Fruit fly (Drosophila melanogaster): ENCODE results near the gene CG18530.

CG18530 gene

DNA sequence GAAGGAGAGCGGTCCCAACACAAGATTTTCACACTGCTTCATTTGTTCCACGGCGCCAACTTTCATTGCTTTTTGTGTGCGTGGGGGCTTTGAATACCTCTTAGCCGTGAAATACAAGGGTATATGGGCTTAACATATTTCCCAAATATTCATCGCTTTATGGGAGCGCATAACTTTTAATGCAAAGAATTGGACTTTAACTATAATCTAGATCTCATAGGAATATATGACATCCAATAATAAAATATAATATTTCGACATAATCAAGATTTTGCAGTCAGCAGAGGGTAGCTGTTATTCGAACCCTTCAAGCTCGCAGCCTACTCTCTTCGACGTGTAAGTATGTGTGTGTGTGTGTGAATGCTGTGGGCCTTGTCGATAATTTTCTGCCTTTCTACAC, 41.5 kb upstream of the CG18530 start (continued):
- no peak for TF ChIP-seq Taf1 (GFP tag; IDR thresholded peaks at IDR 0.05)
- TF ChIP-seq HLH3B (GFP tag; IDR thresholded peaks at IDR 0.05) = peak; percentile 34; the same call in 1 of the 2 replicates
- peak; percentile 25 for TF ChIP-seq CG4820 (GFP tag; optimal IDR thresholded peaks at IDR 0.05)
- peak; percentile 28 for TF ChIP-seq nmo (GFP tag; optimal IDR thresholded peaks at IDR 0.05)
- no peak for TF ChIP-seq nau (GFP tag; optimal IDR thresholded peaks at IDR 0.05)
- peak; percentile 33 for TF ChIP-seq bab2 (GFP tag; optimal IDR thresholded peaks at IDR 0.05)
- TF ChIP-seq bsh (GFP tag; optimal IDR thresholded peaks at IDR 0.05) = no peak
- TF ChIP-seq Oaz (GFP tag; IDR thresholded peaks at IDR 0.05) = no peak
- peak; percentile 15 for TF ChIP-seq CG9727 (GFP tag; optimal IDR thresholded peaks at IDR 0.05)
- TF ChIP-seq CG1603 (tag; optimal IDR thresholded peaks at IDR 0.05) = peak; percentile 16
- TF ChIP-seq BtbVII (GFP tag; optimal IDR thresholded peaks at IDR 0.05) = no peak
- peak; percentile 49; the same call in 2 of the 3 replicates for TF ChIP-seq HLH4C (GFP tag; IDR thresholded peaks at IDR 0.05; ENCODE audit: partially characterized antibody)
- TF ChIP-seq slbo (GFP tag; IDR thresholded peaks at IDR 0.05) = peak; percentile 52; the same call in 1 of the 2 replicates
- no peak for TF ChIP-seq MBD-R2 (GFP tag; IDR thresholded peaks at IDR 0.05)
- peak in 1 of 2 experiments; percentile 61 for TF ChIP-seq Hr51 (GFP tag; optimal IDR thresholded peaks at IDR 0.05)
- peak; percentile 60; the same call in 1 of the 2 replicates for TF ChIP-seq Ptx1 (GFP tag; IDR thresholded peaks at IDR 0.05)
- peak; percentile 36 for TF ChIP-seq cwo (GFP tag; optimal IDR thresholded peaks at IDR 0.05)
- TF ChIP-seq gfzf (GFP tag; optimal IDR thresholded peaks at IDR 0.05) = no peak
- TF ChIP-seq crc (GFP tag; optimal IDR thresholded peaks at IDR 0.05) = no peak
- TF ChIP-seq ken (GFP tag; IDR thresholded peaks at IDR 0.05) = 0 out of 3 replicates have a peak, but pooled peaks have one; percentile 23

DNA sequence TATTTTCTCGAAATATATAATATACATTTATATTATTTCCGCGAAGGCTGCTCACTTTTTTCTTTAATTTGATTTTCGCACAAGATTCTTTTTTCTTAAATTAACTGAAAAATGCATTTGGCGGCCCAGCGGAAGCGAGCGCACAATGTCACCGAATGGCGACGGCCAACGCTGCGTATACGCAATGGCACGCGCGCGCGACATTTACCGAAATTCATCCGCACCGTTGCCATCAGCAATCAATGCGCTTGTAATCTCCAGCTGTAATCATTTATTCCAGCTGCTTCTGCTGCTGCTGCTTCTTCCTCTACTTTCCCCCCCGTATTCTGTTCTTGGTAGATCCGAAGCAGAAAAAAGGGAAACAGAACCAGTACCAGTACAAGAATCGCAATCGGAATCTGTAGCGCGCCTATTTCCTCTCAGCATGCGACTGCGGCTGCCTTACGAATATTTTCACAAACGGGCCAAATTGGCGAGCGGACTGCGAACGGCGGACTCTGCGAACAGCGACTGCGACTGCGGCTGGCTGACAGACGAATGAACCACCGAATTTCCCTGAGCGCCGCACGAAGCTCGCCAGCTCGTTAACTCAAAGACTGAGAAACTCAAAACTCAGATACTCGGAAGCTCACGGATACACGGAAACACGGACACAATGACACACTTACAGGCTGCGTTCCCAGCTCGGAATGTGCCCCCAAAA, 37.8 kb upstream of the CG18530 start, which contains the start of gene Octbeta2R:
TSS of gene Octbeta2R (minus strand) at position 539 of the 703 bp plus-strand sequence.
- TF ChIP-seq CG15479 (GFP tag; optimal IDR thresholded peaks at IDR 0.05) = no peak
- TF ChIP-seq CG34224 (GFP tag; IDR thresholded peaks at IDR 0.05; ENCODE audit: partially characterized antibody) = peak; percentile 53; the same call in 1 of the 3 replicates
- TF ChIP-seq Med (GFP tag) = peak; percentile 78
- no peak for TF ChIP-seq CG1647 (GFP tag; optimal IDR thresholded peaks at IDR 0.05)
- peak; percentile 91 for TF ChIP-seq CG7372 (GFP tag; IDR thresholded peaks at IDR 0.05)
- TF ChIP-seq sd (tag; optimal IDR thresholded peaks at IDR 0.05) = peak; percentile 72
- TF ChIP-seq Hand (GFP tag; optimal IDR thresholded peaks at IDR 0.05) = no peak
- TF ChIP-seq kay (GFP tag; optimal IDR thresholded peaks at IDR 0.05) = no peak
- no peak for TF ChIP-seq br (optimal IDR thresholded peaks at IDR 0.05)
- TF ChIP-seq CG2875 (GFP tag; optimal IDR thresholded peaks at IDR 0.05) = no peak
- TF ChIP-seq Lim3 (GFP tag; IDR thresholded peaks at IDR 0.05) = no peak
- TF ChIP-seq amos (GFP tag; IDR thresholded peaks at IDR 0.05; ENCODE audit: partially characterized antibody) = peak; percentile 5; the same call in 1 of the 2 replicates
- no peak for TF ChIP-seq tx (GFP tag; optimal IDR thresholded peaks at IDR 0.05)
- peak; percentile 22 for TF ChIP-seq CG12769 (tag; optimal IDR thresholded peaks at IDR 0.05)
- TF ChIP-seq psq (GFP tag; optimal IDR thresholded peaks at IDR 0.05) = no peak
- peak; percentile 61 for TF ChIP-seq Jarid2 (GFP tag; optimal IDR thresholded peaks at IDR 0.05)
- TF ChIP-seq CoRest (tag; optimal IDR thresholded peaks at IDR 0.05) = no peak
- TF ChIP-seq lab (GFP tag; optimal IDR thresholded peaks at IDR 0.05) = peak; percentile 30
- no peak for TF ChIP-seq ems (GFP tag; optimal IDR thresholded peaks at IDR 0.05)
- TF ChIP-seq row (GFP tag; IDR thresholded peaks at IDR 0.05) = no peak
- TF ChIP-seq Deaf1 (tag; optimal IDR thresholded peaks at IDR 0.05) = peak; percentile 95
- 0 out of 2 replicates have a peak, but pooled peaks have one; percentile 62 for TF ChIP-seq CG16779 (GFP tag; IDR thresholded peaks at IDR 0.05)
- peak; percentile 11 for TF ChIP-seq cg (GFP tag; optimal IDR thresholded peaks at IDR 0.05)
- peak; percentile 9 for TF ChIP-seq CG15269 (tag; optimal IDR thresholded peaks at IDR 0.05)
- no peak for TF ChIP-seq CG17385 (GFP tag; optimal IDR thresholded peaks at IDR 0.05)
- no peak for TF ChIP-seq CG15073 (GFP tag; optimal IDR thresholded peaks at IDR 0.05)
- TF ChIP-seq chif (GFP tag; optimal IDR thresholded peaks at IDR 0.05) = no peak
- TF ChIP-seq seq (GFP tag; IDR thresholded peaks at IDR 0.05) = 0 out of 2 replicates have a peak, but pooled peaks have one; percentile 26
- no peak for TF ChIP-seq CG32772 (GFP tag; IDR thresholded peaks at IDR 0.05)

All from whole organism, embryonic.